Worm (Caenorhabditis elegans) whole organism, L2 larva: ENCODE results near the gene pbs-3.
A peak's percentile ranks its signal among the peaks of the same experiment; 100 is the strongest.

Experiments
- F13H6.1 ChIP-seq: sonication (generic microtip); optimal IDR thresholded peaks from 2 replicates; lab custom pipeline; 2016; ENCODE audit warnings: missing genetic modification characterization, missing compliant biosample characterization
- Y55F3AM.14 ChIP-seq: fragments of 200-800 bp; sonication (Bioruptor generic); optimal IDR thresholded peaks from 2 replicates; lab custom pipeline; 2018; ENCODE audit warnings: mild to moderate bottlenecking, missing genetic modification characterization, missing compliant biosample characterization
- ZK546.5 ChIP-seq: sonication (generic microtip); optimal IDR thresholded peaks from 2 replicates; lab custom pipeline; 2017; ENCODE audit warnings: missing biosample characterization, missing genetic modification characterization
- aly-2 ChIP-seq: fragments of 150-350 bp; optimal IDR thresholded peaks from 2 replicates; lab custom pipeline; 2014; ENCODE audit warnings: missing biosample characterization, missing genetic modification characterization
- blmp-1 ChIP-seq: sonication (generic microtip); optimal IDR thresholded peaks from 2 replicates; lab custom pipeline; 2017; ENCODE audit warnings: missing genetic modification characterization, mild to moderate bottlenecking, missing compliant biosample characterization, antibody characterized with exemption, moderate library complexity; ENCODE audit not compliant: insufficient read depth
- ceh-16 ChIP-seq: fragments of 150-350 bp; optimal IDR thresholded peaks from 2 replicates; lab custom pipeline; 2014; ENCODE audit warnings: missing biosample characterization, missing genetic modification characterization
- ceh-82 ChIP-seq: fragments of 150-350 bp; optimal IDR thresholded peaks from 2 replicates; lab custom pipeline; 2014; ENCODE audit warnings: missing biosample characterization, missing genetic modification characterization
- dmd-4 ChIP-seq: sonication (generic microtip); optimal IDR thresholded peaks from 2 replicates; lab custom pipeline; 2017; ENCODE audit warnings: missing biosample characterization, missing genetic modification characterization
- egl-27 ChIP-seq: sonication (generic microtip); optimal IDR thresholded peaks from 3 replicates; lab custom pipeline; 2017; ENCODE audit warnings: missing biosample characterization, missing genetic modification reagents, missing genetic modification characterization
- elt-1 ChIP-seq: fragments of 150-350 bp; optimal IDR thresholded peaks from 2 replicates; lab custom pipeline; 2014; ENCODE audit warnings: missing biosample characterization, missing genetic modification characterization
- fos-1 ChIP-seq: fragments of 150-350 bp; optimal IDR thresholded peaks from 2 replicates; lab custom pipeline; 2014; ENCODE audit warnings: missing biosample characterization, missing genetic modification characterization
- lin-11 ChIP-seq: fragments of 150-350 bp; sonication (generic microtip); optimal IDR thresholded peaks from 2 replicates; lab custom pipeline; 2014; ENCODE audit warnings: missing biosample characterization, missing genetic modification characterization, inconsistent platforms, mixed read lengths
- lin-13 ChIP-seq: fragments of 150-350 bp; optimal IDR thresholded peaks from 2 replicates; lab custom pipeline; 2014; ENCODE audit warnings: missing biosample characterization, missing genetic modification reagents, missing genetic modification characterization
- lin-39 ChIP-seq: fragments of 150-350 bp; optimal IDR thresholded peaks from 2 replicates; lab custom pipeline; 2014; ENCODE audit warnings: missing biosample characterization, missing genetic modification reagents, missing genetic modification characterization
- lsy-2 ChIP-seq, 2 experiments: fragments of 150-350 bp in 1 of 2; sonication (generic microtip) in 1 of 2; optimal IDR thresholded peaks; 2 replicates each; lab custom pipeline; 2014 to 2017; ENCODE audit warnings: missing biosample characterization in 2 of 2, missing genetic modification characterization in 2 of 2
- mab-5 ChIP-seq: fragments of 150-350 bp; optimal IDR thresholded peaks from 2 replicates; lab custom pipeline; 2014; ENCODE audit warnings: missing biosample characterization, missing genetic modification characterization
- mbf-1 ChIP-seq: sonication (generic microtip); optimal IDR thresholded peaks from 2 replicates; lab custom pipeline; 2017; ENCODE audit warnings: missing biosample characterization, missing genetic modification characterization
- mdl-1 ChIP-seq, 2 experiments: fragments of 150-350 bp in 1 of 2; sonication (generic microtip) in 1 of 2; optimal IDR thresholded peaks; 2 replicates each; lab custom pipeline; 2017; ENCODE audit warnings: missing biosample characterization in 2 of 2, missing genetic modification characterization in 2 of 2
- nhr-10 ChIP-seq: sonication (generic microtip); optimal IDR thresholded peaks from 2 replicates; lab custom pipeline; 2017; ENCODE audit warnings: missing biosample characterization, missing genetic modification characterization
- nhr-11 ChIP-seq: fragments of 150-350 bp; optimal IDR thresholded peaks from 2 replicates; lab custom pipeline; 2014; ENCODE audit warnings: missing biosample characterization, missing genetic modification characterization
- nhr-12 ChIP-seq: fragments of 150-350 bp; optimal IDR thresholded peaks from 2 replicates; lab custom pipeline; 2014; ENCODE audit warnings: missing biosample characterization, missing genetic modification characterization
- nhr-129 ChIP-seq: fragments of 150-350 bp; optimal IDR thresholded peaks from 2 replicates; lab custom pipeline; 2014; ENCODE audit warnings: missing biosample characterization, missing genetic modification characterization
- nhr-21 ChIP-seq: fragments of 150-350 bp; optimal IDR thresholded peaks from 2 replicates; lab custom pipeline; 2014; ENCODE audit warnings: missing biosample characterization, missing genetic modification characterization
- nhr-237 ChIP-seq: fragments of 150-350 bp; optimal IDR thresholded peaks from 2 replicates; lab custom pipeline; 2014; ENCODE audit warnings: missing biosample characterization, missing genetic modification characterization
- nhr-25 ChIP-seq: fragments of 150-350 bp; sonication (generic microtip); optimal IDR thresholded peaks from 3 replicates; lab custom pipeline; 2014; ENCODE audit warnings: missing biosample characterization, missing genetic modification characterization
- nhr-6 ChIP-seq: fragments of 150-350 bp; optimal IDR thresholded peaks from 2 replicates; lab custom pipeline; 2014; ENCODE audit warnings: missing biosample characterization, missing genetic modification characterization
- nhr-77 ChIP-seq: fragments of 150-350 bp; optimal IDR thresholded peaks from 2 replicates; lab custom pipeline; 2014; ENCODE audit warnings: missing biosample characterization, missing genetic modification characterization
- peb-1 ChIP-seq: fragments of 150-350 bp; optimal IDR thresholded peaks from 2 replicates; lab custom pipeline; 2014; ENCODE audit warnings: missing biosample characterization, missing genetic modification characterization
- sem-4 ChIP-seq: fragments of 150-350 bp; optimal IDR thresholded peaks from 2 replicates; lab custom pipeline; 2014; ENCODE audit warnings: missing biosample characterization, missing genetic modification reagents, missing genetic modification characterization
- skn-1 ChIP-seq: sonication (generic microtip); optimal IDR thresholded peaks from 2 replicates; lab custom pipeline; 2017; ENCODE audit warnings: missing biosample characterization, missing genetic modification characterization
- sma-3 ChIP-seq: sonication (generic microtip); optimal IDR thresholded peaks from 2 replicates; lab custom pipeline; 2016; ENCODE audit warnings: missing genetic modification reagents, missing genetic modification characterization, missing compliant biosample characterization
- sma-9 ChIP-seq, 2 experiments: fragments of 150-350 bp in 1 of 2; sonication (generic microtip) in 1 of 2; optimal IDR thresholded peaks; 2 replicates each; lab custom pipeline; 2014 to 2016; ENCODE audit warnings: missing genetic modification characterization in 2 of 2, mild to moderate bottlenecking in 1 of 2, missing biosample characterization in 1 of 2, missing compliant biosample characterization in 1 of 2, missing genetic modification reagents in 1 of 2, moderate library complexity in 1 of 2
- snpc-4 ChIP-seq: fragments of 150-350 bp; optimal IDR thresholded peaks from 2 replicates; lab custom pipeline; 2014; ENCODE audit warnings: missing biosample characterization, missing genetic modification characterization
- unc-39 ChIP-seq: fragments of 150-350 bp; optimal IDR thresholded peaks from 2 replicates; lab custom pipeline; 2014; ENCODE audit warnings: missing biosample characterization, missing genetic modification characterization
- zag-1 ChIP-seq: fragments of 150-350 bp; optimal IDR thresholded peaks from 2 replicates; lab custom pipeline; 2014; ENCODE audit warnings: missing biosample characterization, missing genetic modification characterization
- ztf-1 ChIP-seq: fragments of 200-800 bp; sonication (Bioruptor generic); conservative IDR thresholded peaks from 2 replicates; pipeline ENCODE4 v1.3.6; 2022; ENCODE audit warnings: missing genetic modification characterization, missing compliant biosample characterization
- ztf-11 ChIP-seq: sonication (generic microtip); optimal IDR thresholded peaks from 2 replicates; lab custom pipeline; 2017; ENCODE audit warnings: missing biosample characterization, missing genetic modification characterization
- ztf-4 ChIP-seq: fragments of 150-350 bp; optimal IDR thresholded peaks from 2 replicates; lab custom pipeline; 2014; ENCODE audit warnings: missing biosample characterization, missing genetic modification characterization

pbs-3 gene

DNA sequence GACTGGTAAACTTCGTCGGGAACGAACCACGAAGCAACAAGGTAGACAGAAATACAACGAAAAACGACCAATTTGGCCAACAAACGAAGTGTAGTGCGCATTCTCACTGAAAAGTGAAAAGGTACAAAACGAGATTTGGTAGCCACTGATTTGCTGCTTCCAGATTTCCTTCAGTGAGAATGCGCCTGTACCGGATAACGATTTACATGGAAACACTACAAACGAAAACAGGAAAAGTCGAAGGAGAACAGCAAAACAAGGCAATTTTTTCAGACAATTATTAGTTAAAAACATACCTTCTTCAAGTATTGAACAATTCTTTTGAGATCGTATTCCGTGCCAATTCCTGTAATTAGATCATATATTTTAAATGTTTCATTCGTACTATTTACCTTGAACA, 37.8 kb upstream of the pbs-3 start, which contains the start of gene pigb-1:
TSS of gene pigb-1 (minus strand) at position 101 of the 400 bp plus-strand sequence.
- TF ChIP-seq unc-39 (tag; lab: Kevin White, UChicago) (no peak), peb-1 (tag; lab: Kevin White, UChicago) (no peak), skn-1 (tag; lab: Kevin White, UChicago) (no peak), nhr-25 (no peak)
- TF ChIP-seq, all 48 proteins: peak for 0

DNA sequence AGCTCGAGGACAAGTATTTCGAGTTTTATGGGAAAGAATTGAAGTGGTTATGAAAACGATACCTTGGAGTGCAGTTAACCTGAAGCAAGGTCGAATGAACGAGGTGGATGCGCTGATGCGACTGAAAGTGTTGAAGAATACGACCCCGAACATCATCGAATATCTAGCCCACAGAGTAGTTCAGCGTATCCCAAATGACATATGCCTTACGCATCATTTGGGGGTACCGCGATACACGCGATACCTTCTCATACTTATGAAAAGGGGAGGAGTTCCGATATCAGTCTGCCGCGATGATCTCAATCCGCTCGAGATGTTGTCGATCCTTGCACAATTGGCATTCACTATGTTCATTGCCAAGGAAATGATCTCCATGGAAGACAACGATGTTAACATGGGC, 34.6 kb upstream of the pbs-3 start, which contains the start of gene T27F7.12:
TSS of gene T27F7.12 (plus strand) at position 301 of the 400 bp plus-strand sequence.
- TF ChIP-seq peb-1 (tag; lab: Kevin White, UChicago) = no peak
- no peak for TF ChIP-seq nhr-25
- no peak for TF ChIP-seq nhr-21 (tag; lab: Kevin White, UChicago)
- TF ChIP-seq lin-13 (GFP tag; lab: Kevin White, UChicago) = no peak
- no peak for TF ChIP-seq unc-39 (tag; lab: Kevin White, UChicago)
- TF ChIP-seq nhr-6 (tag; lab: Kevin White, UChicago) = no peak
- no peak for TF ChIP-seq blmp-1 (tag; lab: Kevin White, UChicago)
- no peak for TF ChIP-seq skn-1 (tag; lab: Kevin White, UChicago)
- TF ChIP-seq ceh-82 = no peak
- no peak for TF ChIP-seq zag-1 (tag; lab: Kevin White, UChicago)
- TF ChIP-seq nhr-11 (tag; lab: Kevin White, UChicago) = no peak
- no peak for TF ChIP-seq lin-39 (tag; lab: Kevin White, UChicago)
- no peak for TF ChIP-seq fos-1 (tag; lab: Kevin White, UChicago)
- TF ChIP-seq nhr-12 (tag; lab: Kevin White, UChicago) = no peak

DNA sequence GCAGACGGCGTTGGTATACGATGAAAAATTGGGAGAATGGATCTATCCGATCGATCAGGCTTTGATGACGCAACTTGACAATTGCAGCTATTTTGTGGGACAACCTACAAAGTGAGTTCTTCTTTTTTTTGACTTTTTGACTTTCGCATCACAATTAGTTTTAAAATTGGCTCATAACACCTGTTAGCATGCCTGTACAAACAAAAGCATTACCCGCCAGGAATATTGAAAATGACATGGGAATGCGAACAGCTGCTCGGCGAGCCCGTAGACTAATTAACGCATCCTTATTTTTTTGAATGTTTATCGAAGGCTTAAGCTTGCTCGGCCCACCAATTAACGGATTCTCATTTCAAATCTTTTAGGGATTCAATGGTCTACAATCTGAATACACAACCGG, 32.0 kb upstream of the pbs-3 start:
- TF ChIP-seq nhr-25 (no peak), Y55F3AM.14 (GFP tag; lab: Kevin White, UChicago) (no peak), skn-1 (tag; lab: Kevin White, UChicago) (no peak), nhr-6 (tag; lab: Kevin White, UChicago) (no peak), zag-1 (tag; lab: Kevin White, UChicago) (no peak), mbf-1 (tag; lab: Kevin White, UChicago) (no peak), snpc-4 (tag; lab: Kevin White, UChicago) (no peak), nhr-11 (tag; lab: Kevin White, UChicago) (no peak), lin-13 (GFP tag; lab: Kevin White, UChicago) (no peak), lsy-2 (tag; optimal IDR thresholded peaks at IDR 0.05; lab: Kevin White, UChicago) (no peak), mdl-1 (tag; optimal IDR thresholded peaks at IDR 0.05; lab: Kevin White, UChicago) (no peak), egl-27 (tag; lab: Kevin White, UChicago) (no peak), nhr-77 (no peak), peb-1 (tag; lab: Kevin White, UChicago) (no peak), dmd-4 (tag; lab: Kevin White, UChicago) (no peak), ztf-4 (tag; lab: Kevin White, UChicago) (no peak), sma-3 (GFP tag; lab: Kevin White, UChicago) (no peak)

DNA sequence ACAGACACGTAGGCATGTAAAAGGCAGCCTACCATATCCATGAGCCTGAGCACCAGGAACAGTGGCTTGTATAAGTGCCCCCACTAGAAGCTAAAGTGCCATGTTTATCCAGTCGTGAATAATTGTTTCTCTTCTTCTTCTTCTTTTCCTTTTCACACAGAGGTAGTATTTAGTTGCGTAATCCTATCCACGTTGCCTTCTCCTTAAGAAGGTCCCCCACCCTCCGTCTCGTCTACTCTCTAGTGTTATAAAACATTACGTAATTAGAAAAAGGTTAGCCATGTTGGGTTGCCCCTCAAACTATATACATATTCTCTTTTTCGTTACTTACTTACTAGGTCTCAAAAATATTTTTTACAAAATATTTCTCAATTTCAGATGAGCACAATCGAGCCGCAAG, 31.4 kb upstream of the pbs-3 start:
- TF ChIP-seq blmp-1 (tag; lab: Kevin White, UChicago) = no peak
- TF ChIP-seq F13H6.1 (tag; lab: Kevin White, UChicago) = no peak
- TF ChIP-seq nhr-77 = no peak
- no peak for TF ChIP-seq sem-4 (tag; lab: Kevin White, UChicago)
- TF ChIP-seq skn-1 (tag; lab: Kevin White, UChicago) = no peak
- TF ChIP-seq ztf-11 (tag; lab: Kevin White, UChicago) = no peak
- no peak for TF ChIP-seq nhr-25
- no peak for TF ChIP-seq elt-1 (tag; lab: Kevin White, UChicago)
- TF ChIP-seq fos-1 (tag; lab: Kevin White, UChicago) = no peak
- no peak for TF ChIP-seq dmd-4 (tag; lab: Kevin White, UChicago)
- TF ChIP-seq lin-11 = no peak
- TF ChIP-seq ceh-82 = no peak
- no peak for TF ChIP-seq nhr-237 (tag; lab: Kevin White, UChicago)
- TF ChIP-seq, all 48 proteins: peak for 0

DNA sequence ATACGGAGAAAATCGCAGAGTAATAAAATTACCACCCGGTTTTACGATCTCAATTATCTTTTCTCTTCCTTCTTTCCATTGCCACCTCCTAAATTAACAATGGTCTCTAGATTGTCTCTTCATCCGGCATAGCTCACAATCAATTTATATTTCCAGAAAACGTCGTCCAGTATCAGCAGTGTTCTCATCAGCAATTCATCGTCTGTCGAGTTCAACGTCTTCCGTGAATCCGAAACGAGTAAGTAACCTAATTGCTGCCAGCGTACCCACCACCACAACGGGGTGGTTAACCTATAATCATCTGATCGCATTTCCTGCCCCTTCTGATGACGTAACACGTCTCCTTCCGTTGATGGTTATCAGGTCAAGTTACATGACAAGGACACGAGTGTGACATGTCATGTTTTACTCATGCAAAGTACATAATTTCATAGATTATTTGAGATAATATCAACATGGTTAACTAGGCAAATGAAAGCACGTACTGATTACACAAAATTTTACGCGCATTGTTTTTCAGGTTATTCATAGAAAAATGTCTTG, 30.8 kb upstream of the pbs-3 start:
- peak; percentile 32 for TF ChIP-seq nhr-25
- TF ChIP-seq mab-5 (tag; lab: Kevin White, UChicago) = no peak
- TF ChIP-seq nhr-10 (tag; lab: Kevin White, UChicago) = no peak
- TF ChIP-seq aly-2 (tag; lab: Kevin White, UChicago) = no peak
- peak; percentile 40 for TF ChIP-seq nhr-129 (tag; lab: Kevin White, UChicago)
- TF ChIP-seq lin-13 (GFP tag; lab: Kevin White, UChicago) = no peak
- peak; percentile 49 for TF ChIP-seq sma-9 (GFP tag; optimal IDR thresholded peaks at IDR 0.05; lab: Kevin White, UChicago)
- no peak for TF ChIP-seq sma-9 (tag; optimal IDR thresholded peaks at IDR 0.05; lab: Kevin White, UChicago)
- TF ChIP-seq F13H6.1 (tag; lab: Kevin White, UChicago) = no peak
- no peak for TF ChIP-seq ztf-1 (GFP tag; lab: Robert Waterston, UW)
- peak; percentile 58 for TF ChIP-seq ceh-16 (tag; lab: Kevin White, UChicago)
- no peak for TF ChIP-seq nhr-6 (tag; lab: Kevin White, UChicago)
- no peak for TF ChIP-seq ZK546.5
- no peak for TF ChIP-seq unc-39 (tag; lab: Kevin White, UChicago)
